Worm (Caenorhabditis elegans) whole organism, young adult: Measurements from ENCODE around the gene F36D3.16.

Experiments
- F52B5.7 ChIP-seq: sonication (generic microtip); optimal IDR thresholded peaks from 2 replicates; lab custom pipeline; 2016; ENCODE audit warnings: mild to moderate bottlenecking, missing genetic modification characterization, missing compliant biosample characterization
- atf-7 ChIP-seq: sonication (generic microtip); optimal IDR thresholded peaks from 2 replicates; lab custom pipeline; 2017; ENCODE audit warnings: mild to moderate bottlenecking, missing genetic modification characterization, missing compliant biosample characterization
- cebp-1 ChIP-seq, 2 experiments: fragments of 200-800 bp in 1 of 2; sonication (Bioruptor generic) in 1 of 2; sonication (generic microtip) in 1 of 2; IDR thresholded peaks in 1 of 2; optimal IDR thresholded peaks in 1 of 2; 2 replicates each; pipeline versions ENCODE4 v1.3.6 to Lab custom; 2017 to 2022; ENCODE audit warnings: missing compliant biosample characterization in 2 of 2, missing genetic modification characterization in 2 of 2, mild to moderate bottlenecking in 1 of 2, missing genetic modification reagents in 1 of 2, moderate library complexity in 1 of 2
- ceh-100 ChIP-seq: fragments of 200-800 bp; sonication (Bioruptor generic); IDR thresholded peaks from 2 replicates; pipeline ENCODE4 v1.3.6; 2022; ENCODE audit warnings: missing genetic modification reagents, missing genetic modification characterization, missing compliant biosample characterization
- ceh-40 ChIP-seq: fragments of 200-800 bp; sonication (Bioruptor generic); IDR thresholded peaks from 2 replicates; pipeline ENCODE4 v1.3.6; 2022; ENCODE audit warnings: missing genetic modification characterization, missing compliant biosample characterization
- dpl-1 ChIP-seq: fragments of 150-350 bp; optimal IDR thresholded peaks from 2 replicates; lab custom pipeline; 2014; ENCODE audit warnings: missing biosample characterization, missing genetic modification reagents, missing genetic modification characterization
- egrh-3 ChIP-seq: fragments of 200-800 bp; sonication (Bioruptor generic); IDR thresholded peaks from 2 replicates; pipeline ENCODE4 v1.3.6; 2022; ENCODE audit warnings: missing genetic modification reagents, missing genetic modification characterization, missing compliant biosample characterization
- lag-1 ChIP-seq: fragments of 200-800 bp; sonication (Bioruptor generic); IDR thresholded peaks from 2 replicates; pipeline ENCODE4 v1.3.6; 2022; ENCODE audit warnings: missing genetic modification reagents, missing genetic modification characterization, missing compliant biosample characterization
- madf-6 ChIP-seq: fragments of 200-800 bp; sonication (Bioruptor generic); IDR thresholded peaks from 2 replicates; pipeline ENCODE4 v1.3.6; 2022; ENCODE audit warnings: missing genetic modification reagents, missing genetic modification characterization, missing compliant biosample characterization
- mcd-1 ChIP-seq: fragments of 200-800 bp; sonication (Bioruptor generic); IDR thresholded peaks from 2 replicates; pipeline ENCODE4 v1.3.6; 2022; ENCODE audit warnings: missing genetic modification reagents, missing genetic modification characterization, missing compliant biosample characterization
- tbp1 ChIP-seq: fragments of 200-800 bp; sonication (Bioruptor generic); optimal IDR thresholded peaks from 2 replicates; lab custom pipeline; 2018; ENCODE audit warnings: mild to moderate bottlenecking, missing genetic modification characterization, missing compliant biosample characterization

- TF ChIP-seq cebp-1 (GFP tag; IDR thresholded peaks at IDR 0.05; lab: Robert Waterston, UW) (no peak), cebp-1 (tag; optimal IDR thresholded peaks at IDR 0.05; lab: Kevin White, UChicago) (no peak), ceh-40 (GFP tag; lab: Robert Waterston, UW) (no peak), lag-1 (GFP tag; lab: Robert Waterston, UW) (no peak), ceh-100 (GFP tag; lab: Robert Waterston, UW) (no peak), madf-6 (GFP tag; lab: Robert Waterston, UW) (no peak), dpl-1 (GFP tag; lab: Kevin White, UChicago) (no peak), atf-7 (tag; lab: Kevin White, UChicago) (no peak), tbp1 (no peak), F52B5.7 (tag; lab: Kevin White, UChicago) (no peak), egrh-3 (no peak), mcd-1 (GFP tag; lab: Robert Waterston, UW) (no peak)
These were observed 42.8 kb downstream of the F36D3.16 start, which contains the start of gene nhr-233 for ce11 chrV:16570697-16571096.
